Worm (Caenorhabditis elegans) whole organism, L4 larva: ENCODE results near the gene Y43C5B.3.

Source experiments
- D1046.2 ChIP-seq: fragments of 200-800 bp; sonication (Bioruptor generic); IDR thresholded peaks from 2 replicates; pipeline ENCODE4 v1.3.6; 2022; ENCODE audit warnings: missing genetic modification characterization, missing compliant biosample characterization
- F26F4.8 ChIP-seq: fragments of 200-800 bp; sonication (Bioruptor generic); conservative IDR thresholded peaks from 2 replicates; pipeline ENCODE4 v1.3.6; 2022; ENCODE audit warnings: missing genetic modification characterization, missing compliant biosample characterization
- T26A8.4 ChIP-seq: fragments of 200-800 bp; sonication (Bioruptor generic); IDR thresholded peaks from 2 replicates; pipeline ENCODE4 v1.3.6; 2022; ENCODE audit warnings: missing genetic modification characterization, missing compliant biosample characterization
- Y105C5A.15 ChIP-seq: fragments of 200-800 bp; sonication (Bioruptor generic); IDR thresholded peaks from 2 replicates; pipeline ENCODE4 v1.3.6; 2022; ENCODE audit warnings: missing genetic modification characterization, missing compliant biosample characterization
- ZK546.5 ChIP-seq, 2 experiments: sonication (generic microtip); optimal IDR thresholded peaks; 2 replicates each; lab custom pipeline; 2017; ENCODE audit warnings: missing biosample characterization in 2 of 2, missing genetic modification characterization in 2 of 2
- aha-1 ChIP-seq: fragments of 150-350 bp; peaks from one replicate; lab custom pipeline; 2014; ENCODE audit warnings: missing biosample characterization, missing genetic modification characterization
- aly-2 ChIP-seq: sonication (generic microtip); optimal IDR thresholded peaks from 2 replicates; lab custom pipeline; 2018; ENCODE audit warnings: missing biosample characterization, missing genetic modification characterization
- ama-1 ChIP-seq: fragments of 150-350 bp; optimal IDR thresholded peaks from 2 replicates; lab custom pipeline; 2014; ENCODE audit warnings: inconsistent platforms, mixed read lengths
- ceh-20 ChIP-seq: fragments of 200-800 bp; sonication (Bioruptor generic); IDR thresholded peaks from 2 replicates; pipeline ENCODE4 v1.3.6; 2022; ENCODE audit warnings: missing genetic modification reagents, missing genetic modification characterization, missing compliant biosample characterization
- ceh-28 ChIP-seq: fragments of 150-350 bp; optimal IDR thresholded peaks from 2 replicates; lab custom pipeline; 2014; ENCODE audit warnings: missing biosample characterization, missing genetic modification reagents, missing genetic modification characterization
- ceh-82 ChIP-seq: sonication (generic microtip); optimal IDR thresholded peaks from 2 replicates; lab custom pipeline; 2017; ENCODE audit warnings: missing biosample characterization, missing genetic modification characterization
- cey-2 ChIP-seq: sonication (generic microtip); optimal IDR thresholded peaks from 3 replicates; lab custom pipeline; 2017; ENCODE audit warnings: missing genetic modification characterization, mild to moderate bottlenecking, missing compliant biosample characterization, antibody characterized with exemption, borderline replicate concordance; ENCODE audit not compliant: insufficient read depth
- daf-12 ChIP-seq: fragments of 150-350 bp; optimal IDR thresholded peaks from 2 replicates; lab custom pipeline; 2014; ENCODE audit warnings: missing biosample characterization, missing genetic modification reagents, missing genetic modification characterization
- daf-8 ChIP-seq: fragments of 200-800 bp; sonication (Bioruptor generic); IDR thresholded peaks from 2 replicates; pipeline ENCODE4 v1.3.6; 2022; ENCODE audit warnings: missing genetic modification characterization, missing compliant biosample characterization
- dmd-6 ChIP-seq: fragments of 200-800 bp; sonication (Bioruptor generic); IDR thresholded peaks from 2 replicates; pipeline ENCODE4 v1.3.6; 2022; ENCODE audit warnings: missing genetic modification reagents, missing genetic modification characterization, missing compliant biosample characterization
- dmd-9 ChIP-seq: fragments of 200-800 bp; sonication (Bioruptor generic); IDR thresholded peaks from 2 replicates; pipeline ENCODE4 v1.3.6; 2022; ENCODE audit warnings: missing genetic modification reagents, missing genetic modification characterization, missing compliant biosample characterization
- dpl-1 ChIP-seq: fragments of 150-350 bp; optimal IDR thresholded peaks from 2 replicates; lab custom pipeline; 2014; ENCODE audit warnings: missing biosample characterization, missing genetic modification reagents, missing genetic modification characterization
- fkh-10 ChIP-seq: fragments of 150-350 bp; optimal IDR thresholded peaks from 2 replicates; lab custom pipeline; 2014; ENCODE audit warnings: missing biosample characterization, missing genetic modification reagents, missing genetic modification characterization
- gei-8 ChIP-seq: fragments of 200-800 bp; sonication (Bioruptor generic); optimal IDR thresholded peaks from 2 replicates; lab custom pipeline; 2018; ENCODE audit warnings: mild to moderate bottlenecking, missing genetic modification characterization, missing compliant biosample characterization
- hif-1 ChIP-seq, 2 experiments: sonication (generic microtip); optimal IDR thresholded peaks; 2 replicates each; lab custom pipeline; 2016 to 2017; ENCODE audit warnings: missing compliant biosample characterization in 2 of 2, missing genetic modification characterization in 2 of 2, missing genetic modification reagents in 2 of 2, missing genotype in 2 of 2, mild to moderate bottlenecking in 1 of 2
- hlh-30 ChIP-seq: sonication (generic microtip); optimal IDR thresholded peaks from 2 replicates; lab custom pipeline; 2017; ENCODE audit warnings: antibody characterized with exemption, mild to moderate bottlenecking, missing genetic modification characterization, missing compliant biosample characterization; ENCODE audit not compliant: insufficient read depth
- lim-7 ChIP-seq: fragments of 200-800 bp; sonication (Bioruptor generic); IDR thresholded peaks from 2 replicates; pipeline ENCODE4 v1.3.6; 2022; ENCODE audit warnings: missing genetic modification characterization, missing compliant biosample characterization
- lin-29 ChIP-seq: fragments of 200-800 bp; sonication (Bioruptor generic); IDR thresholded peaks from 2 replicates; pipeline ENCODE4 v1.3.6; 2022; ENCODE audit warnings: missing genetic modification reagents, missing genetic modification characterization, missing compliant biosample characterization
- lin-39 ChIP-seq: fragments of 150-350 bp; optimal IDR thresholded peaks from 2 replicates; lab custom pipeline; 2014; ENCODE audit warnings: missing biosample characterization, missing genetic modification reagents, missing genetic modification characterization
- mdt-29 ChIP-seq: fragments of 200-800 bp; sonication (Bioruptor generic); IDR thresholded peaks from 2 replicates; pipeline ENCODE4 v1.3.6; 2022; ENCODE audit warnings: missing genetic modification reagents, missing genetic modification characterization, missing compliant biosample characterization
- mep-1 ChIP-seq: fragments of 150-350 bp; sonication (generic microtip); optimal IDR thresholded peaks from 3 replicates; lab custom pipeline; 2014; ENCODE audit warnings: missing biosample characterization, missing genetic modification characterization
- mxl-2 ChIP-seq: fragments of 200-800 bp; sonication (Bioruptor generic); conservative IDR thresholded peaks from 2 replicates; pipeline ENCODE4 v1.3.6; 2022; ENCODE audit warnings: missing genetic modification reagents, missing genetic modification characterization, missing compliant biosample characterization
- mxl-3 ChIP-seq: fragments of 200-800 bp; sonication (Bioruptor generic); optimal IDR thresholded peaks from 2 replicates; lab custom pipeline; 2018; ENCODE audit warnings: mild to moderate bottlenecking, missing genetic modification characterization, missing compliant biosample characterization
- nhr-102 ChIP-seq: sonication (generic microtip); optimal IDR thresholded peaks from 2 replicates; lab custom pipeline; 2016; ENCODE audit warnings: mild to moderate bottlenecking, missing genetic modification characterization, moderate library complexity, missing compliant biosample characterization
- nhr-111 ChIP-seq: fragments of 200-800 bp; sonication (Bioruptor generic); optimal IDR thresholded peaks from 2 replicates; lab custom pipeline; 2018; ENCODE audit warnings: mild to moderate bottlenecking, missing genetic modification characterization, missing compliant biosample characterization
- nhr-25 ChIP-seq: sonication (generic microtip); optimal IDR thresholded peaks from 2 replicates; lab custom pipeline; 2017; ENCODE audit warnings: missing genetic modification characterization, mild to moderate bottlenecking, missing compliant biosample characterization, antibody characterized with exemption, moderate library complexity, borderline replicate concordance; ENCODE audit not compliant: insufficient read depth
- nhr-42 ChIP-seq: fragments of 200-800 bp; sonication (Bioruptor generic); IDR thresholded peaks from 2 replicates; pipeline ENCODE4 v1.3.6; 2022; ENCODE audit warnings: missing genetic modification characterization, missing compliant biosample characterization
- pha-4 ChIP-seq, 2 experiments: fragments of 150-350 bp in 1 of 2; fragments of 200-800 bp in 1 of 2; sonication (Bioruptor generic) in 1 of 2; IDR thresholded peaks in 1 of 2; optimal IDR thresholded peaks in 1 of 2; 2 replicates each; pipeline versions ENCODE4 v1.3.6 to Lab custom; 2014 to 2022; ENCODE audit warnings: missing genetic modification characterization in 2 of 2, missing genetic modification reagents in 2 of 2, missing biosample characterization in 1 of 2, missing compliant biosample characterization in 1 of 2
- pqm-1 ChIP-seq: sonication (generic microtip); optimal IDR thresholded peaks from 2 replicates; lab custom pipeline; 2017; ENCODE audit warnings: missing biosample characterization, missing genetic modification characterization
- rbr-2 ChIP-seq: sonication (generic microtip); optimal IDR thresholded peaks from 2 replicates; lab custom pipeline; 2016; ENCODE audit warnings: missing genotype, missing genetic modification characterization, missing compliant biosample characterization
- skn-1 ChIP-seq: fragments of 150-350 bp; optimal IDR thresholded peaks from 2 replicates; lab custom pipeline; 2014; ENCODE audit warnings: missing biosample characterization, missing genetic modification characterization
- snpc-1.2 ChIP-seq: fragments of 200-800 bp; sonication (Bioruptor generic); IDR thresholded peaks from 2 replicates; pipeline ENCODE4 v1.3.6; 2022; ENCODE audit warnings: missing genetic modification reagents, missing genetic modification characterization, missing compliant biosample characterization
- spr-3 ChIP-seq: fragments of 200-800 bp; sonication (Bioruptor generic); optimal IDR thresholded peaks from 2 replicates; lab custom pipeline; 2018; ENCODE audit warnings: mild to moderate bottlenecking, missing genetic modification characterization, missing compliant biosample characterization
- tag-97 ChIP-seq: fragments of 200-800 bp; sonication (Bioruptor generic); IDR thresholded peaks from 2 replicates; pipeline ENCODE4 v1.3.6; 2022; ENCODE audit warnings: missing genetic modification characterization, missing compliant biosample characterization
- tra-1 ChIP-seq: fragments of 200-800 bp; sonication (Bioruptor generic); IDR thresholded peaks from 2 replicates; pipeline ENCODE4 v1.3.6; 2022; ENCODE audit warnings: missing genetic modification reagents, missing genetic modification characterization, missing compliant biosample characterization
- unc-39 ChIP-seq: sonication (generic microtip); optimal IDR thresholded peaks from 2 replicates; lab custom pipeline; 2017; ENCODE audit warnings: missing biosample characterization, missing genetic modification characterization
- unc-62 ChIP-seq, 3 experiments: fragments of 150-350 bp in 1 of 3; sonication (generic microtip); optimal IDR thresholded peaks in 2 of 3; peaks in 1 of 3; 1 replicate in 1 of 3; 2 replicates in 2 of 3; lab custom pipeline; 2014 to 2017; ENCODE audit warnings: missing biosample characterization in 3 of 3, missing genetic modification characterization in 3 of 3, missing genetic modification reagents in 3 of 3, missing genotype in 1 of 3
- vab-7 ChIP-seq: fragments of 200-800 bp; sonication (Bioruptor generic); IDR thresholded peaks from 2 replicates; pipeline ENCODE4 v1.3.6; 2022; ENCODE audit warnings: missing genetic modification reagents, missing genetic modification characterization, missing compliant biosample characterization
- zag-1 ChIP-seq: fragments of 150-350 bp; optimal IDR thresholded peaks from 2 replicates; lab custom pipeline; 2014; ENCODE audit warnings: missing biosample characterization, missing genetic modification characterization
- ztf-11 ChIP-seq: fragments of 150-350 bp; optimal IDR thresholded peaks from 2 replicates; lab custom pipeline; 2014; ENCODE audit warnings: missing biosample characterization, missing genetic modification characterization
- ztf-7 ChIP-seq: fragments of 150-350 bp; optimal IDR thresholded peaks from 2 replicates; lab custom pipeline; 2014; ENCODE audit warnings: missing biosample characterization, missing genetic modification characterization

Gene Y43C5B.3

ce11 chrIV:10357072-10357471 is 6.7 kb downstream of the Y43C5B.3 start, which contains the start of gene R11A8.1:
Gene R11A8.1 (minus strand): TSS chrIV:10357172.
- TF ChIP-seq dmd-9 (no peak), pqm-1 (tag; lab: Kevin White, UChicago) (no peak), aha-1 (tag; lab: Kevin White, UChicago) (no peak), snpc-1.2 (no peak), daf-12 (no peak), skn-1 (no peak), zag-1 (no peak), pha-4 (GFP tag; IDR thresholded peaks at IDR 0.05; lab: Robert Waterston, UW) (no peak), pha-4 (tag; optimal IDR thresholded peaks at IDR 0.05; lab: Kevin White, UChicago) (no peak), dmd-6 (no peak), nhr-102 (tag; lab: Kevin White, UChicago) (no peak), nhr-111 (GFP tag; lab: Kevin White, UChicago) (no peak), hif-1 (tag; optimal IDR thresholded peaks at IDR 0.05; lab: Kevin White, UChicago) (no peak), tra-1 (GFP tag; lab: Robert Waterston, UW) (no peak), mep-1 (no peak)

DNA sequence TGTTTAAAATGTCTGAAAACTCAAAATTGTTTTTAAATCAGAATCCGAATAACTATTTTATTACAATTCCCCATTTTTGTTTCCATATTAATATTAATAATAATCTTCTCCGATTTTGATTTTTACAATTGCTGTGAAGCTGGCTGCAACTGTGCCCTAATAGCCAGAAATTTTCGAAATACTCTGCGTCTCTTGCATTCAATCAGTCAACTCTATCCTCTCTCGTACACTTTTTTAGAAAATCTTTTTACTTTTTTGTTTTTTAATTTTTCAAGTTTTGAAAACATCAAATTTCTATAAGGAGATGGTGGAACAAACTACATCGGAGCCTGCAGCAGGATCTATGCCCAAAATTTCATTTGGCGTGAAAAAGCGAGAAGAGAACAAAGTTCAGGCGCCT is 7.5 kb downstream of the Y43C5B.3 start, which contains the start of gene gkow-1:
gkow-1 (plus strand) TSS at position 301 of the 400 bp plus-strand sequence.
- TF ChIP-seq ZK546.5 (tag; optimal IDR thresholded peaks at IDR 0.05; lab: Kevin White, UChicago), result no peak
- TF ChIP-seq ztf-7 (tag; lab: Kevin White, UChicago), result no peak
- no peak for TF ChIP-seq unc-39 (tag; lab: Kevin White, UChicago)
- TF ChIP-seq mxl-3, result no peak
- TF ChIP-seq mxl-2 (GFP tag; lab: Robert Waterston, UW), result no peak
- no peak for TF ChIP-seq tag-97 (GFP tag; lab: Robert Waterston, UW)
- TF ChIP-seq mdt-29 (GFP tag; lab: Robert Waterston, UW), result no peak
- TF ChIP-seq hlh-30 (tag; lab: Kevin White, UChicago), result no peak
- no peak for TF ChIP-seq vab-7 (GFP tag; lab: Robert Waterston, UW)
- TF ChIP-seq dpl-1, result no peak

DNA sequence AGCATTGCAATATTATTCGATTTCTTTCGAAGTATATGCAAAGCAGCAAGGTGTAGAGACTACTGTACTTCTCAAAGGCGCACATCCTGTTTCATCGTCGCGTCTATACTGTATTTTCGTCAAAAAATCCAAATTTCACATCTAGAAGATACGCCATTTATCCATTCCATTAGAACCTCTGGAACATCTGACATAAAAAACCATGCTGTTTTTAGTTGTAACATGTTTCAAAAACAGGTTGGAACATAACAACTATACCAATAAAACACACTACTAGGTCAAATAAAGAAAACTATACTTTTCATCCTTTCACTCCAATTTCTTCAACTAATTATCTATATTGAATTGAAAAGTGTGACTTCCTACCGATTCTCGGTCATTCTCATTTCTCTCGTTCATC is 9.9 kb downstream of the Y43C5B.3 start, which contains the start of gene ugt-59:
ugt-59 (plus strand) TSS at position 301 of the 400 bp plus-strand sequence.
- TF ChIP-seq fkh-10 (GFP tag; lab: Kevin White, UChicago) (no peak), cey-2 (no peak), lim-7 (GFP tag; lab: Robert Waterston, UW) (no peak), nhr-102 (tag; lab: Kevin White, UChicago) (no peak), Y105C5A.15 (GFP tag; lab: Robert Waterston, UW) (no peak), nhr-25 (tag; lab: Kevin White, UChicago) (no peak), ceh-28 (tag; lab: Kevin White, UChicago) (no peak)

ce11 chrIV:10366018-10366417 is 15.6 kb downstream of the Y43C5B.3 start, which contains the start of gene sir-2.1:
Gene sir-2.1 (minus strand): TSS chrIV:10366229.
- TF ChIP-seq ceh-82 (tag; lab: Kevin White, UChicago) (no peak), gei-8 (no peak), lin-29 (no peak), nhr-42 (GFP tag; lab: Robert Waterston, UW) (no peak), unc-62 (GFP tag; optimal IDR thresholded peaks at IDR 0.05 in 1 of 2; lab: Kevin White, UChicago) (no peak), unc-62 (tag; optimal IDR thresholded peaks at IDR 0.05; lab: Kevin White, UChicago) (no peak), hif-1 (tag; optimal IDR thresholded peaks at IDR 0.05; lab: Kevin White, UChicago) (no peak), F26F4.8 (GFP tag; lab: Robert Waterston, UW) (no peak), D1046.2 (no peak), daf-8 (GFP tag; lab: Robert Waterston, UW) (no peak), pqm-1 (tag; lab: Kevin White, UChicago) (no peak), spr-3 (GFP tag; lab: Kevin White, UChicago) (peak; percentile 5), lin-39 (tag; lab: Kevin White, UChicago) (no peak), rbr-2 (tag; lab: Kevin White, UChicago) (peak; percentile 58), T26A8.4 (GFP tag; lab: Robert Waterston, UW) (peak; percentile 26; the same call in 1 of the 2 replicates), ama-1 (lab: Kevin White, UChicago) (peak; percentile 29), nhr-102 (tag; lab: Kevin White, UChicago) (peak; percentile 23), ZK546.5 (tag; optimal IDR thresholded peaks at IDR 0.05; lab: Kevin White, UChicago) (no peak), aly-2 (no peak), ceh-20 (no peak), mxl-3 (no peak), tag-97 (GFP tag; lab: Robert Waterston, UW) (no peak), ztf-11 (no peak)
